Fruit fly (Drosophila melanogaster): ENCODE data around the gene mrn.
A peak's percentile ranks its signal among the peaks of the same experiment; 100 is the strongest.

The mrn gene

dm6 chr3L:15533402-15534129 is 46.8 kb downstream of the mrn start (continued):
- TF ChIP-seq Abd-B (GFP tag; optimal IDR thresholded peaks at IDR 0.05) (peak; percentile 13), Sox100B (GFP tag; optimal IDR thresholded peaks at IDR 0.05) (peak; percentile 28), Oaz (GFP tag; IDR thresholded peaks at IDR 0.05) (no peak), Antp (GFP tag; optimal IDR thresholded peaks at IDR 0.05) (peak; percentile 38), dati (GFP tag; IDR thresholded peaks at IDR 0.05) (no peak), dpn (GFP tag; optimal IDR thresholded peaks at IDR 0.05) (peak in 1 of 2 experiments; percentile 4), CG4328 (GFP tag; optimal IDR thresholded peaks at IDR 0.05) (peak; percentile 12), TFAM (GFP tag; optimal IDR thresholded peaks at IDR 0.05) (no peak), CG7839 (tag; optimal IDR thresholded peaks at IDR 0.05) (peak; percentile 26), Side (GFP tag; optimal IDR thresholded peaks at IDR 0.05) (peak; percentile 47), eve (GFP tag; optimal IDR thresholded peaks at IDR 0.05) (peak in 1 of 2 experiments; percentile 93), odd (GFP tag; optimal IDR thresholded peaks at IDR 0.05) (no peak), CG12155 (GFP tag; optimal IDR thresholded peaks at IDR 0.05) (peak; percentile 1), dysf (GFP tag; IDR thresholded peaks at IDR 0.05) (peak; percentile 53), Six4 (GFP tag; optimal IDR thresholded peaks at IDR 0.05) (peak; percentile 23), grn (GFP tag; optimal IDR thresholded peaks at IDR 0.05) (peak; percentile 62), trem (tag; optimal IDR thresholded peaks at IDR 0.05) (peak; percentile 8), CG16863 (GFP tag; optimal IDR thresholded peaks at IDR 0.05) (peak; percentile 27), CG34376 (GFP tag; optimal IDR thresholded peaks at IDR 0.05) (no peak), CG15011 (GFP tag; optimal IDR thresholded peaks at IDR 0.05) (no peak), sens-2 (GFP tag; IDR thresholded peaks at IDR 0.05) (peak; percentile 40; the same call in 1 of the 2 replicates), Dip3 (GFP tag; optimal IDR thresholded peaks at IDR 0.05) (peak; percentile 32), Dad (GFP tag; optimal IDR thresholded peaks at IDR 0.05) (no peak), CG7987 (GFP tag; optimal IDR thresholded peaks at IDR 0.05) (peak; percentile 31), klu (GFP tag; IDR thresholded peaks at IDR 0.05) (no peak), Rx (GFP tag; IDR thresholded peaks at IDR 0.05) (peak; percentile 35), zfh1 (GFP tag; IDR thresholded peaks at IDR 0.05) (peak; percentile 20; the same call in 1 of the 3 replicates), CG31224 (GFP tag; IDR thresholded peaks at IDR 0.05) (no peak), ATbp (GFP tag; optimal IDR thresholded peaks at IDR 0.05) (peak; percentile 36), slbo (GFP tag; IDR thresholded peaks at IDR 0.05) (0 out of 2 replicates have a peak, but pooled peaks have one; percentile 5), hth (optimal IDR thresholded peaks at IDR 0.05) (no peak), CG15269 (tag; optimal IDR thresholded peaks at IDR 0.05) (peak; percentile 28), CG3995 (GFP tag; optimal IDR thresholded peaks at IDR 0.05) (peak; percentile 23), pan (optimal IDR thresholded peaks at IDR 0.05) (no peak), pan (GFP tag; optimal IDR thresholded peaks at IDR 0.05 in 1 of 2, IDR thresholded peaks at IDR 0.05 in 1 of 2) (peak in 1 of 2 experiments; percentile 22), CG14667 (GFP tag; IDR thresholded peaks at IDR 0.05) (no peak), Rfx (GFP tag; IDR thresholded peaks at IDR 0.05) (peak; percentile 43), H2.0 (GFP tag; IDR thresholded peaks at IDR 0.05) (peak; percentile 46; the same call in 1 of the 2 replicates), Ets65A (GFP tag) (peak; percentile 85), Fer1 (GFP tag; optimal IDR thresholded peaks at IDR 0.05) (peak; percentile 23), Asciz (GFP tag; optimal IDR thresholded peaks at IDR 0.05) (peak; percentile 30), abd-A (tag; optimal IDR thresholded peaks at IDR 0.05) (peak; percentile 62), CG4730 (GFP tag; IDR thresholded peaks at IDR 0.05) (no peak), CG7928 (GFP tag; optimal IDR thresholded peaks at IDR 0.05) (no peak), Hey (tag; optimal IDR thresholded peaks at IDR 0.05) (no peak), CG8089 (GFP tag; optimal IDR thresholded peaks at IDR 0.05) (peak; percentile 10), CG3407 (GFP tag; optimal IDR thresholded peaks at IDR 0.05) (peak; percentile 11), CG10209 (GFP tag; optimal IDR thresholded peaks at IDR 0.05) (peak; percentile 20), tna (GFP tag; IDR thresholded peaks at IDR 0.05; ENCODE audit: partially characterized antibody) (no peak), CG11695 (GFP tag; IDR thresholded peaks at IDR 0.05) (no peak), row (GFP tag; IDR thresholded peaks at IDR 0.05) (no peak; the same call in 1 of the 3 replicates)

All from whole organism, embryonic.